Fruit fly (Drosophila melanogaster): ENCODE measurements around the gene CG15561.

The CG15561 gene

dm6 chr3R:31196731-31197130, 19.0 kb downstream of the CG15561 start, which contains the start of gene CG1544 (continued):
- TF ChIP-seq CG11456 (GFP tag; IDR thresholded peaks at IDR 0.05): no peak
- no peak for TF ChIP-seq zfh2 (GFP tag; optimal IDR thresholded peaks at IDR 0.05)
- TF ChIP-seq ATbp (GFP tag; optimal IDR thresholded peaks at IDR 0.05): no peak
- peak; percentile 75 for TF ChIP-seq CG10543 (GFP tag; optimal IDR thresholded peaks at IDR 0.05)
- TF ChIP-seq Myb (GFP tag; optimal IDR thresholded peaks at IDR 0.05): no peak
- no peak for TF ChIP-seq tgo (GFP tag; IDR thresholded peaks at IDR 0.05)
- TF ChIP-seq CG17612 (GFP tag; IDR thresholded peaks at IDR 0.05): 0 out of 2 replicates have a peak, but pooled peaks have one; percentile 15
- TF ChIP-seq tna (GFP tag; IDR thresholded peaks at IDR 0.05; ENCODE audit: partially characterized antibody): no peak
- TF ChIP-seq hkb (optimal IDR thresholded peaks at IDR 0.05): no peak
- TF ChIP-seq hkb (GFP tag; IDR thresholded peaks at IDR 0.05): peak; percentile 41; the same call in 1 of the 2 replicates
- 0 out of 2 replicates have a peak, but pooled peaks have one; percentile 23 for TF ChIP-seq CG4360 (GFP tag; IDR thresholded peaks at IDR 0.05)
- TF ChIP-seq Trl (optimal IDR thresholded peaks at IDR 0.05): no peak
- no peak for TF ChIP-seq Trl (GFP tag; optimal IDR thresholded peaks at IDR 0.05)
- TF ChIP-seq Lpt (GFP tag; optimal IDR thresholded peaks at IDR 0.05): no peak
- TF ChIP-seq CG15011 (GFP tag; optimal IDR thresholded peaks at IDR 0.05): no peak
- TF ChIP-seq CG30403 (GFP tag; optimal IDR thresholded peaks at IDR 0.05): no peak
- no peak for TF ChIP-seq MTF-1 (GFP tag; optimal IDR thresholded peaks at IDR 0.05; ENCODE audit: borderline replicate concordance)
- peak; percentile 32; the same call in 1 of the 3 replicates for TF ChIP-seq CG34422 (GFP tag; IDR thresholded peaks at IDR 0.05)
- TF ChIP-seq CG16779 (GFP tag; IDR thresholded peaks at IDR 0.05): no peak
- TF ChIP-seq CG7372 (GFP tag; IDR thresholded peaks at IDR 0.05): no peak
- TF ChIP-seq CG12071 (GFP tag; optimal IDR thresholded peaks at IDR 0.05): no peak
- no peak for TF ChIP-seq bsh (GFP tag; optimal IDR thresholded peaks at IDR 0.05)
- no peak for TF ChIP-seq CG2875 (GFP tag; optimal IDR thresholded peaks at IDR 0.05)
- no peak for TF ChIP-seq tap (tag; optimal IDR thresholded peaks at IDR 0.05)
- no peak for TF ChIP-seq fru (optimal IDR thresholded peaks at IDR 0.05)
- no peak for TF ChIP-seq grau (tag; optimal IDR thresholded peaks at IDR 0.05)
- TF ChIP-seq CG34224 (GFP tag; IDR thresholded peaks at IDR 0.05; ENCODE audit: partially characterized antibody): no peak
- TF ChIP-seq E2f2 (GFP tag; IDR thresholded peaks at IDR 0.05): no peak
- no peak for TF ChIP-seq CG17328 (GFP tag; IDR thresholded peaks at IDR 0.05)
- TF ChIP-seq CG1602 (GFP tag; optimal IDR thresholded peaks at IDR 0.05): no peak
- no peak for TF ChIP-seq ssp (GFP tag; IDR thresholded peaks at IDR 0.05)
- no peak for TF ChIP-seq HLHmδ (GFP tag; optimal IDR thresholded peaks at IDR 0.05)
- TF ChIP-seq zf30C (GFP tag; optimal IDR thresholded peaks at IDR 0.05): no peak
- TF ChIP-seq Optix (GFP tag; IDR thresholded peaks at IDR 0.05): no peak
- TF ChIP-seq Hr51 (GFP tag; optimal IDR thresholded peaks at IDR 0.05): no peak
- TF ChIP-seq Meics (GFP tag; optimal IDR thresholded peaks at IDR 0.05): no peak
- TF ChIP-seq Med (GFP tag): peak; percentile 79
- no peak for TF ChIP-seq tup (GFP tag; optimal IDR thresholded peaks at IDR 0.05)
- no peak for TF ChIP-seq jumu (GFP tag; optimal IDR thresholded peaks at IDR 0.05)
- no peak for TF ChIP-seq Nf-YB (GFP tag; optimal IDR thresholded peaks at IDR 0.05)
- no peak for TF ChIP-seq peb (GFP tag; IDR thresholded peaks at IDR 0.05)
- peak; percentile 69 for TF ChIP-seq Jarid2 (GFP tag; optimal IDR thresholded peaks at IDR 0.05)
- no peak for TF ChIP-seq CG9797 (GFP tag; optimal IDR thresholded peaks at IDR 0.05)
- TF ChIP-seq CTCF (GFP tag; optimal IDR thresholded peaks at IDR 0.05): no peak
- TF ChIP-seq CG14014 (GFP tag; IDR thresholded peaks at IDR 0.05): no peak
- no peak for TF ChIP-seq CG6813 (GFP tag; optimal IDR thresholded peaks at IDR 0.05)
- TF ChIP-seq Xrp1 (GFP tag; IDR thresholded peaks at IDR 0.05): no peak
- TF ChIP-seq ewg (GFP tag; optimal IDR thresholded peaks at IDR 0.05): no peak
- TF ChIP-seq CkIIα-i1 (GFP tag; IDR thresholded peaks at IDR 0.05): no peak
- TF ChIP-seq crol (GFP tag; IDR thresholded peaks at IDR 0.05): no peak
- TF ChIP-seq CG5245 (GFP tag; optimal IDR thresholded peaks at IDR 0.05): no peak
- no peak for TF ChIP-seq CG17186 (GFP tag; optimal IDR thresholded peaks at IDR 0.05)
- TF ChIP-seq BEAF-32 (GFP tag; optimal IDR thresholded peaks at IDR 0.05): no peak
